Worm (Caenorhabditis elegans) whole organism, early embryonic: ENCODE data around the gene nop-1.

Source experiments
- ama-1 ChIP-seq: fragments of 150-350 bp; optimal IDR thresholded peaks from 2 replicates; lab custom pipeline; 2014
- flt-1 ChIP-seq: fragments of 200-800 bp; sonication (Bioruptor generic); IDR thresholded peaks from 2 replicates; pipeline ENCODE4 v1.3.6; 2022; ENCODE audit warnings: missing genetic modification characterization, missing compliant biosample characterization
- hmg-4 ChIP-seq: fragments of 200-800 bp; sonication (Bioruptor generic); optimal IDR thresholded peaks from 2 replicates; lab custom pipeline; 2018; ENCODE audit warnings: mild to moderate bottlenecking, missing genetic modification characterization, missing compliant biosample characterization
- sea-1 ChIP-seq: fragments of 200-800 bp; sonication (Bioruptor generic); conservative IDR thresholded peaks from 2 replicates; pipeline ENCODE4 v1.3.6; 2022; ENCODE audit warnings: missing genetic modification characterization, missing compliant biosample characterization

DNA sequence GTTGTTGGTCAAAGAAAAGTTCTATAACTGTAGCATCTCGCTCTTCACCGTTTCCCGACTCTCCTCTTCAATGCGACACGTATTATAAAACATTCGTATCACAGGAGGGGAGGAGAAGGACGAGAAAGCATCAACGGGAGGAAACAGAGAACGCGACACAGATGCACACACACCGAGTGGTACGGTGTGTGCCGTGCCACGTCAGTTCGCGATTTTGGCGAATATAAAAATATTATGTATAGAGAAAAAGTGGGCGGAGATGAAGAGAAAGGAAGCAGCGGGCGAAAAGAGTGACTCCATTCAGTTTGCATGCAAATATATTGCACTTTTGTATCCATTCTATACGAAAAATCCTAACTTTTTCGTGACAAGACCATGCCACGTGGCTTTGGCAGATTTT, 43.8 kb upstream of the nop-1 start:
- TF ChIP-seq ama-1 (lab: Kevin White, UChicago) (no peak), hmg-4 (GFP tag; lab: Kevin White, UChicago) (no peak), sea-1 (no peak), flt-1 (GFP tag; lab: Robert Waterston, UW) (no peak)
